Worm (Caenorhabditis elegans) whole organism, L1 larva: ENCODE results near the gene nhr-79.

Source experiments
- C34B4.2 ChIP-seq: sonication (generic microtip); optimal IDR thresholded peaks from 2 replicates; lab custom pipeline; 2017; ENCODE audit warnings: mild to moderate bottlenecking, missing genetic modification characterization, missing compliant biosample characterization
- aly-2 ChIP-seq: fragments of 150-350 bp; optimal IDR thresholded peaks from 2 replicates; lab custom pipeline; 2014; ENCODE audit warnings: missing biosample characterization, missing genetic modification characterization
- ceh-82 ChIP-seq, 3 experiments: fragments of 150-350 bp in 1 of 3; sonication (generic microtip) in 2 of 3; optimal IDR thresholded peaks; 2 replicates each; lab custom pipeline; 2014 to 2017; ENCODE audit warnings: missing biosample characterization in 3 of 3, missing genetic modification characterization in 3 of 3
- dpl-1 ChIP-seq, 3 experiments: fragments of 150-350 bp in 2 of 3; sonication (generic microtip) in 1 of 3; optimal IDR thresholded peaks; 2 replicates each; lab custom pipeline; 2014 to 2017; ENCODE audit warnings: missing biosample characterization in 3 of 3, missing genetic modification characterization in 3 of 3, missing genetic modification reagents in 3 of 3
- elt-2 ChIP-seq: sonication (generic microtip); optimal IDR thresholded peaks from 2 replicates; lab custom pipeline; 2016; ENCODE audit warnings: missing genetic modification characterization, mild to moderate bottlenecking, inconsistent platforms, missing compliant biosample characterization, missing genetic modification reagents
- fos-1 ChIP-seq: fragments of 150-350 bp; optimal IDR thresholded peaks from 2 replicates; lab custom pipeline; 2014; ENCODE audit warnings: missing biosample characterization, missing genetic modification characterization
- lin-39 ChIP-seq: fragments of 150-350 bp; optimal IDR thresholded peaks from 2 replicates; lab custom pipeline; 2014; ENCODE audit warnings: missing biosample characterization, missing genetic modification reagents, missing genetic modification characterization
- lsy-2 ChIP-seq, 2 experiments: fragments of 150-350 bp; optimal IDR thresholded peaks; 2 replicates each; lab custom pipeline; 2014; ENCODE audit warnings: missing biosample characterization in 2 of 2, missing genetic modification characterization in 2 of 2
- nhr-76 ChIP-seq: sonication (generic microtip); optimal IDR thresholded peaks from 2 replicates; lab custom pipeline; 2017; ENCODE audit warnings: missing biosample characterization, missing genetic modification characterization
- sox-4 ChIP-seq: sonication (generic microtip); optimal IDR thresholded peaks from 2 replicates; lab custom pipeline; 2016; ENCODE audit warnings: missing genetic modification characterization, missing compliant biosample characterization
- swsn-7 ChIP-seq: sonication (generic microtip); optimal IDR thresholded peaks from 2 replicates; lab custom pipeline; 2016; ENCODE audit warnings: missing genetic modification characterization, missing compliant biosample characterization
- unc-130 ChIP-seq: fragments of 150-350 bp; optimal IDR thresholded peaks from 2 replicates; lab custom pipeline; 2017; ENCODE audit warnings: missing biosample characterization, missing genetic modification characterization, inconsistent platforms

- no peak for TF ChIP-seq dpl-1 (GFP tag; optimal IDR thresholded peaks at IDR 0.05; lab: Kevin White, UChicago)
- no peak for TF ChIP-seq ceh-82 (tag; optimal IDR thresholded peaks at IDR 0.05; lab: Kevin White, UChicago)
- no peak for TF ChIP-seq unc-130 (tag; lab: Kevin White, UChicago)
- TF ChIP-seq nhr-76, result no peak
- no peak for TF ChIP-seq fos-1 (tag; lab: Kevin White, UChicago)
- TF ChIP-seq elt-2 (tag; lab: Kevin White, UChicago), result no peak
- TF ChIP-seq aly-2, result no peak
- no peak for TF ChIP-seq lin-39 (tag; lab: Kevin White, UChicago)
- no peak for TF ChIP-seq lsy-2 (tag; optimal IDR thresholded peaks at IDR 0.05; lab: Kevin White, UChicago)
- TF ChIP-seq sox-4 (tag; lab: Kevin White, UChicago), result no peak
- no peak for TF ChIP-seq C34B4.2
- TF ChIP-seq swsn-7 (tag; lab: Kevin White, UChicago), result no peak
These were observed 10.5 kb downstream of the nhr-79 start for ce11 chrV:19201190-19201589.
